ENCODE assay signal across 5 worm cellular contexts in genomic region chrX:3605727-3606126, ce11.
TF ChIP-seq lines count a peak whose summit lies in the region.

TSS of gene C18B2.4 (minus strand) at chrX:3605741.

TF ChIP-seq in whole organism, L1 larva, 84 proteins besides CTCF, POLR2A, EP300 and RAD21 (continues in another document):
- TF ChIP-seq ztf-11 (tag; optimal IDR thresholded peaks at IDR 0.05; lab: Kevin White, UChicago) (peak in 1 of 2 experiments; percentile 4), nhr-11 (tag; optimal IDR thresholded peaks at IDR 0.05; lab: Kevin White, UChicago) (no peak), tlp-1 (tag; optimal IDR thresholded peaks at IDR 0.05; lab: Kevin White, UChicago) (no peak), efl-1 (optimal IDR thresholded peaks at IDR 0.05; lab: Kevin White, UChicago) (peak; percentile 43 to 66), efl-1 (GFP tag; optimal IDR thresholded peaks at IDR 0.05 in 1 of 2; lab: Kevin White, UChicago) (peak in 1 of 2 experiments; percentile 36), fkh-8 (tag; optimal IDR thresholded peaks at IDR 0.05; lab: Kevin White, UChicago) (peak; percentile 74), zag-1 (tag; optimal IDR thresholded peaks at IDR 0.05; lab: Kevin White, UChicago) (no peak), lsy-2 (tag; optimal IDR thresholded peaks at IDR 0.05; lab: Kevin White, UChicago) (peak; percentile 25 to 74), snu-23 (GFP tag; optimal IDR thresholded peaks at IDR 0.05; lab: Kevin White, UChicago) (peak; percentile 80), xbp-1 (tag; optimal IDR thresholded peaks at IDR 0.05; lab: Kevin White, UChicago) (peak; percentile 70), aha-1 (tag; optimal IDR thresholded peaks at IDR 0.05; lab: Kevin White, UChicago) (no peak), nhr-47 (tag; optimal IDR thresholded peaks at IDR 0.05; lab: Kevin White, UChicago) (peak; percentile 68), mep-1 (tag; optimal IDR thresholded peaks at IDR 0.05; lab: Kevin White, UChicago) (peak; percentile 69), nhr-76 (tag; optimal IDR thresholded peaks at IDR 0.05; lab: Kevin White, UChicago) (no peak), nhr-28 (tag; optimal IDR thresholded peaks at IDR 0.05; lab: Kevin White, UChicago) (no peak), nhr-90 (tag; optimal IDR thresholded peaks at IDR 0.05; lab: Kevin White, UChicago; ENCODE audit: poor library complexity) (no peak), C16A3.4 (tag; optimal IDR thresholded peaks at IDR 0.05; lab: Kevin White, UChicago) (peak; percentile 80), dpl-1 (GFP tag; optimal IDR thresholded peaks at IDR 0.05; lab: Kevin White, UChicago) (peak; percentile 15 to 49 (median 29))

TF ChIP-seq in whole organism, L3 larva, 47 proteins besides CTCF, POLR2A, EP300 and RAD21 (continues in another document):
- TF ChIP-seq lsy-12 (tag; optimal IDR thresholded peaks at IDR 0.05; lab: Kevin White, UChicago), result peak; percentile 54
- peak; percentile 75 for TF ChIP-seq nfya-1 (tag; optimal IDR thresholded peaks at IDR 0.05; lab: Kevin White, UChicago; ENCODE audit: insufficient read depth)
- TF ChIP-seq pha-4 (tag; optimal IDR thresholded peaks at IDR 0.05; lab: Kevin White, UChicago), result peak; percentile 88
- peak; percentile 96 for TF ChIP-seq lin-39 (tag; optimal IDR thresholded peaks at IDR 0.05; lab: Kevin White, UChicago)
- no peak for TF ChIP-seq unc-62 (GFP tag; optimal IDR thresholded peaks at IDR 0.05; lab: Kevin White, UChicago)
- peak; percentile 79 for TF ChIP-seq lin-15B (tag; optimal IDR thresholded peaks at IDR 0.05; lab: Kevin White, UChicago)
- peak; percentile 83 for TF ChIP-seq jun-1 (tag; optimal IDR thresholded peaks at IDR 0.05; lab: Kevin White, UChicago)
- TF ChIP-seq daf-12 (tag; optimal IDR thresholded peaks at IDR 0.05; lab: Kevin White, UChicago), result no peak
- peak; percentile 65 for TF ChIP-seq nhr-25 (tag; optimal IDR thresholded peaks at IDR 0.05; lab: Kevin White, UChicago)
- TF ChIP-seq elt-2 (tag; optimal IDR thresholded peaks at IDR 0.05; lab: Kevin White, UChicago), result peak; percentile 79
- TF ChIP-seq egl-5 (tag; optimal IDR thresholded peaks at IDR 0.05; lab: Kevin White, UChicago), result peak; percentile 72
- TF ChIP-seq nhr-43 (tag; optimal IDR thresholded peaks at IDR 0.05; lab: Kevin White, UChicago; ENCODE audit: poor library complexity, severe bottlenecking), result peak; percentile 64
- peak; percentile 71 for TF ChIP-seq hmg-11 (tag; optimal IDR thresholded peaks at IDR 0.05; lab: Kevin White, UChicago)
- peak; percentile 35 for TF ChIP-seq snpc-4 (tag; optimal IDR thresholded peaks at IDR 0.05; lab: Kevin White, UChicago)
- peak; percentile 21 for TF ChIP-seq ama-1 (optimal IDR thresholded peaks at IDR 0.05; lab: Kevin White, UChicago)
- peak in 1 of 3 experiments; percentile 25 for TF ChIP-seq elt-3 (tag; optimal IDR thresholded peaks at IDR 0.05; lab: Kevin White, UChicago)
- TF ChIP-seq pqm-1 (tag; optimal IDR thresholded peaks at IDR 0.05; lab: Kevin White, UChicago), result peak; percentile 74
- no peak for TF ChIP-seq ztf-4 (tag; optimal IDR thresholded peaks at IDR 0.05; lab: Kevin White, UChicago)

TF ChIP-seq in whole organism, early embryonic, 17 proteins besides CTCF, POLR2A, EP300 and RAD21:
- TF ChIP-seq F13C5.2 (tag; optimal IDR thresholded peaks at IDR 0.05; lab: Kevin White, UChicago) (peak; percentile 7), B0310.2 (tag; optimal IDR thresholded peaks at IDR 0.05; lab: Kevin White, UChicago) (no peak), tra-4 (tag; optimal IDR thresholded peaks at IDR 0.05; lab: Kevin White, UChicago) (no peak), ama-1 (optimal IDR thresholded peaks at IDR 0.05; lab: Kevin White, UChicago) (no peak), hmg-4 (GFP tag; optimal IDR thresholded peaks at IDR 0.05; lab: Kevin White, UChicago) (peak; percentile 39), tbx-37 (GFP tag; conservative IDR thresholded peaks at IDR 0.05; lab: Robert Waterston, UW) (0 out of 2 replicates have a peak, but pooled peaks have one; percentile 14), pes-1 (GFP tag; IDR thresholded peaks at IDR 0.05; lab: Robert Waterston, UW) (no peak)
TF ChIP-seq in whole organism, early embryonic: peak in this region for 3.

TF ChIP-seq in whole organism, midembryonic, 9 proteins besides CTCF, POLR2A, EP300 and RAD21:
- TF ChIP-seq T22C8.4 (GFP tag; IDR thresholded peaks at IDR 0.05; lab: Robert Waterston, UW) (no peak), klf-2 (GFP tag; conservative IDR thresholded peaks at IDR 0.05; lab: Robert Waterston, UW) (no peak), med-1 (GFP tag; optimal IDR thresholded peaks at IDR 0.05; lab: Kevin White, UChicago; ENCODE audit: insufficient read depth) (no peak), ref-1 (GFP tag; conservative IDR thresholded peaks at IDR 0.05; lab: Robert Waterston, UW) (no peak), tab-1 (GFP tag; IDR thresholded peaks at IDR 0.05; lab: Robert Waterston, UW) (0 out of 2 replicates have a peak, but pooled peaks have one; percentile 32), cog-1 (tag; optimal IDR thresholded peaks at IDR 0.05; lab: Kevin White, UChicago) (peak; percentile 76), ztf-23 (GFP tag; IDR thresholded peaks at IDR 0.05; lab: Robert Waterston, UW) (no peak), ztf-29 (GFP tag; IDR thresholded peaks at IDR 0.05; lab: Robert Waterston, UW) (no peak), flt-1 (GFP tag; IDR thresholded peaks at IDR 0.05; lab: Robert Waterston, UW) (no peak)

TF ChIP-seq in whole organism, young adult, 124 proteins besides CTCF, POLR2A, EP300 and RAD21 (continues in another document):
- no peak for TF ChIP-seq repo-1 (tag; optimal IDR thresholded peaks at IDR 0.05; lab: Kevin White, UChicago)
- TF ChIP-seq ccch-3 (GFP tag; optimal IDR thresholded peaks at IDR 0.05; lab: Kevin White, UChicago), result no peak
- TF ChIP-seq madf-3 (GFP tag; IDR thresholded peaks at IDR 0.05; lab: Robert Waterston, UW), result no peak
- TF ChIP-seq F55B11.4 (tag; optimal IDR thresholded peaks at IDR 0.05; lab: Kevin White, UChicago; ENCODE audit: borderline replicate concordance, insufficient read depth), result no peak
- TF ChIP-seq ceh-79 (tag; optimal IDR thresholded peaks at IDR 0.05; lab: Kevin White, UChicago), result no peak
- no peak for TF ChIP-seq Y67H2A.10 (GFP tag; conservative IDR thresholded peaks at IDR 0.05; lab: Robert Waterston, UW)
- no peak for TF ChIP-seq xnd-1 (tag; optimal IDR thresholded peaks at IDR 0.05; lab: Kevin White, UChicago)
- no peak for TF ChIP-seq athp-1 (tag; optimal IDR thresholded peaks at IDR 0.05; lab: Kevin White, UChicago)
- TF ChIP-seq F49E8.2 (tag; optimal IDR thresholded peaks at IDR 0.05; lab: Kevin White, UChicago; ENCODE audit: insufficient read depth), result no peak
- TF ChIP-seq Y95B8A.8 (GFP tag; IDR thresholded peaks at IDR 0.05; lab: Robert Waterston, UW), result no peak
- TF ChIP-seq ceh-58 (GFP tag; IDR thresholded peaks at IDR 0.05; lab: Robert Waterston, UW), result no peak
- no peak for TF ChIP-seq Y56A3A.18 (GFP tag; IDR thresholded peaks at IDR 0.05; lab: Robert Waterston, UW)
- no peak for TF ChIP-seq dpl-1 (GFP tag; optimal IDR thresholded peaks at IDR 0.05; lab: Kevin White, UChicago)
- TF ChIP-seq nhr-27 (tag; optimal IDR thresholded peaks at IDR 0.05; lab: Kevin White, UChicago), result no peak
- TF ChIP-seq ekl-4 (GFP tag; IDR thresholded peaks at IDR 0.05; lab: Robert Waterston, UW), result no peak; the same call in 1 of the 2 replicates
- no peak for TF ChIP-seq B0019.2 (GFP tag; conservative IDR thresholded peaks at IDR 0.05; lab: Robert Waterston, UW)
- TF ChIP-seq rec-8 (tag; optimal IDR thresholded peaks at IDR 0.05; lab: Kevin White, UChicago), result no peak
- TF ChIP-seq ZK185.1 (tag; optimal IDR thresholded peaks at IDR 0.05; lab: Kevin White, UChicago; ENCODE audit: poor library complexity, severe bottlenecking), result peak; percentile 64
- no peak for TF ChIP-seq egl-44 (GFP tag; IDR thresholded peaks at IDR 0.05; lab: Robert Waterston, UW)
- TF ChIP-seq ceh-27 (GFP tag; optimal IDR thresholded peaks at IDR 0.05; lab: Kevin White, UChicago), result peak; percentile 64
- no peak for TF ChIP-seq B0261.1 (tag; optimal IDR thresholded peaks at IDR 0.05; lab: Kevin White, UChicago)
- TF ChIP-seq nhr-80 (tag; optimal IDR thresholded peaks at IDR 0.05; lab: Kevin White, UChicago), result peak; percentile 96
- no peak for TF ChIP-seq F23B12.7 (tag; optimal IDR thresholded peaks at IDR 0.05; lab: Kevin White, UChicago; ENCODE audit: insufficient read depth)
- TF ChIP-seq K11D2.4 (GFP tag; IDR thresholded peaks at IDR 0.05; lab: Robert Waterston, UW), result peak; percentile 41; the same call in 1 of the 2 replicates
- TF ChIP-seq unc-62 (GFP tag; optimal IDR thresholded peaks at IDR 0.05; lab: Kevin White, UChicago), result peak; percentile 80
- peak; percentile 10 for TF ChIP-seq madf-10 (tag; optimal IDR thresholded peaks at IDR 0.05; lab: Kevin White, UChicago)
- TF ChIP-seq nhr-179 (tag; optimal IDR thresholded peaks at IDR 0.05; lab: Kevin White, UChicago), result no peak
- TF ChIP-seq Y53F4B.3 (GFP tag; IDR thresholded peaks at IDR 0.05; lab: Robert Waterston, UW), result no peak
- no peak for TF ChIP-seq T26A5.8 (tag; optimal IDR thresholded peaks at IDR 0.05; lab: Kevin White, UChicago)
- TF ChIP-seq gei-17 (GFP tag; optimal IDR thresholded peaks at IDR 0.05; lab: Kevin White, UChicago), result no peak
- no peak for TF ChIP-seq efl-1 (GFP tag; optimal IDR thresholded peaks at IDR 0.05; lab: Kevin White, UChicago)
- TF ChIP-seq hrde-1 (tag; optimal IDR thresholded peaks at IDR 0.05; lab: Kevin White, UChicago; ENCODE audit: borderline replicate concordance), result no peak
- TF ChIP-seq dox-1 (GFP tag; IDR thresholded peaks at IDR 0.05; lab: Robert Waterston, UW), result peak; percentile 89
- no peak for TF ChIP-seq nhr-120 (GFP tag; IDR thresholded peaks at IDR 0.05; lab: Robert Waterston, UW)
- TF ChIP-seq ztf-26 (tag; optimal IDR thresholded peaks at IDR 0.05; lab: Kevin White, UChicago), result no peak
- TF ChIP-seq aptf-2 (GFP tag; conservative IDR thresholded peaks at IDR 0.05; lab: Robert Waterston, UW), result no peak
- no peak for TF ChIP-seq Y53G8AR.9 (GFP tag; conservative IDR thresholded peaks at IDR 0.05; lab: Robert Waterston, UW)
- no peak for TF ChIP-seq somi-1 (GFP tag; optimal IDR thresholded peaks at IDR 0.05; lab: Kevin White, UChicago)
- TF ChIP-seq aptf-3 (GFP tag; IDR thresholded peaks at IDR 0.05; lab: Robert Waterston, UW), result no peak
- TF ChIP-seq lin-26 (GFP tag; IDR thresholded peaks at IDR 0.05; lab: Robert Waterston, UW), result 0 out of 2 replicates have a peak, but pooled peaks have one; percentile 34
- no peak for TF ChIP-seq nfya-1 (tag; optimal IDR thresholded peaks at IDR 0.05; lab: Kevin White, UChicago; ENCODE audit: borderline replicate concordance, insufficient read depth)
- TF ChIP-seq die-1 (tag; optimal IDR thresholded peaks at IDR 0.05; lab: Kevin White, UChicago), result no peak
- TF ChIP-seq let-526 (GFP tag; IDR thresholded peaks at IDR 0.05; lab: Robert Waterston, UW), result no peak
- no peak for TF ChIP-seq akir-1 (GFP tag; optimal IDR thresholded peaks at IDR 0.05; lab: Kevin White, UChicago)
- no peak for TF ChIP-seq nfya-2 (GFP tag; IDR thresholded peaks at IDR 0.05; lab: Robert Waterston, UW)

Comparison
In these comparisons a context has a peak if more than half of its experiments do, and no peak if none do; other contexts are left out.
1. Of the 8 proteins assayed by ChIP-seq in both whole organism, young adult and whole organism, L1 larva: peak only in whole organism, young adult: unc-62; only in whole organism, L1 larva: dpl-1 and efl-1; in both: snpc-4; in neither: 3; mixed calls (peak in some experiments, not most) for 1.